Worm (Caenorhabditis elegans): Measurements from ENCODE around the gene tat-1.

Gene tat-1

ce11 chrIII:12368462-12369306 is 52.8 kb downstream of the tat-1 start, which contains the start of gene his-72 (continued):
- TF ChIP-seq nfya-1 (tag; optimal IDR thresholded peaks at IDR 0.05; ENCODE audit: borderline replicate concordance, insufficient read depth) = no peak
- no peak for TF ChIP-seq F55B11.4 (tag; optimal IDR thresholded peaks at IDR 0.05; ENCODE audit: borderline replicate concordance, insufficient read depth)
- no peak for TF ChIP-seq chd-7 (tag; optimal IDR thresholded peaks at IDR 0.05)
- no peak for TF ChIP-seq T26A5.8 (tag; optimal IDR thresholded peaks at IDR 0.05)
- TF ChIP-seq rec-8 (tag; optimal IDR thresholded peaks at IDR 0.05) = no peak
- TF ChIP-seq nfya-2 (GFP tag; IDR thresholded peaks at IDR 0.05) = no peak
- TF ChIP-seq lin-40 (tag; optimal IDR thresholded peaks at IDR 0.05) = no peak
- TF ChIP-seq B0035.1 (tag; optimal IDR thresholded peaks at IDR 0.05) = no peak
- 0 out of 2 replicates have a peak, but pooled peaks have one; percentile 7 for TF ChIP-seq sea-2 (GFP tag; IDR thresholded peaks at IDR 0.05)
- no peak for TF ChIP-seq ztf-6 (GFP tag; IDR thresholded peaks at IDR 0.05)
- TF ChIP-seq aptf-3 (GFP tag; IDR thresholded peaks at IDR 0.05) = no peak
- no peak for TF ChIP-seq egrh-3 (GFP tag; IDR thresholded peaks at IDR 0.05)
- no peak for TF ChIP-seq xnd-1 (tag; optimal IDR thresholded peaks at IDR 0.05)
- no peak for TF ChIP-seq mel-28 (tag; optimal IDR thresholded peaks at IDR 0.05; ENCODE audit: borderline replicate concordance)
- peak; percentile 61; the same call in 1 of the 2 replicates for TF ChIP-seq nfyb-1 (GFP tag; IDR thresholded peaks at IDR 0.05)
- no peak for TF ChIP-seq sptf-2 (GFP tag; optimal IDR thresholded peaks at IDR 0.05)
- TF ChIP-seq ceh-27 (GFP tag; optimal IDR thresholded peaks at IDR 0.05) = no peak
- peak; percentile 21 for TF ChIP-seq lin-54 (GFP tag; optimal IDR thresholded peaks at IDR 0.05)
- TF ChIP-seq Y79H2A.3 (GFP tag; conservative IDR thresholded peaks at IDR 0.05) = 0 out of 2 replicates have a peak, but pooled peaks have one; percentile 6
- TF ChIP-seq tbx-9 (tag; optimal IDR thresholded peaks at IDR 0.05; ENCODE audit: borderline replicate concordance) = no peak
- no peak; the same call in 1 of the 2 replicates for TF ChIP-seq madf-6 (GFP tag; IDR thresholded peaks at IDR 0.05)
- no peak for TF ChIP-seq F39B2.1 (GFP tag; IDR thresholded peaks at IDR 0.05)
- no peak for TF ChIP-seq die-1 (tag; optimal IDR thresholded peaks at IDR 0.05)
- TF ChIP-seq let-526 (GFP tag; IDR thresholded peaks at IDR 0.05) = 0 out of 2 replicates have a peak, but pooled peaks have one; percentile 5
- TF ChIP-seq Y53G8AR.9 (GFP tag; conservative IDR thresholded peaks at IDR 0.05) = no peak; the same call in 1 of the 2 replicates
- no peak; the same call in 1 of the 2 replicates for TF ChIP-seq aptf-2 (GFP tag; conservative IDR thresholded peaks at IDR 0.05)
- TF ChIP-seq Y56A3A.18 (GFP tag; IDR thresholded peaks at IDR 0.05) = no peak
- peak in 1 of 2 experiments; percentile 11 for TF ChIP-seq let-607 (tag; optimal IDR thresholded peaks at IDR 0.05)
- no peak for TF ChIP-seq mes-4 (tag; optimal IDR thresholded peaks at IDR 0.05)
- TF ChIP-seq dox-1 (GFP tag; IDR thresholded peaks at IDR 0.05) = 0 out of 2 replicates have a peak, but pooled peaks have one; percentile 38
- TF ChIP-seq efl-1 (GFP tag; optimal IDR thresholded peaks at IDR 0.05) = peak; percentile 56
- no peak for TF ChIP-seq madf-10 (tag; optimal IDR thresholded peaks at IDR 0.05)
- no peak for TF ChIP-seq ceh-58 (GFP tag; IDR thresholded peaks at IDR 0.05)
- TF ChIP-seq T07F8.4 (tag; optimal IDR thresholded peaks at IDR 0.05) = no peak
- peak; percentile 28; the same call in 1 of the 2 replicates for TF ChIP-seq mcd-1 (GFP tag; IDR thresholded peaks at IDR 0.05)
- no peak for TF ChIP-seq ztf-25 (GFP tag; IDR thresholded peaks at IDR 0.05)
- no peak for TF ChIP-seq hlh-12 (tag; optimal IDR thresholded peaks at IDR 0.05)
- TF ChIP-seq egl-18 (GFP tag; IDR thresholded peaks at IDR 0.05) = no peak
- no peak for TF ChIP-seq pha-4 (tag; optimal IDR thresholded peaks at IDR 0.05)
- TF ChIP-seq madf-8 (GFP tag; conservative IDR thresholded peaks at IDR 0.05) = no peak
- TF ChIP-seq bed-2 (GFP tag; IDR thresholded peaks at IDR 0.05) = no peak
- TF ChIP-seq him-1 (tag; optimal IDR thresholded peaks at IDR 0.05) = no peak
- no peak for TF ChIP-seq fkh-3 (tag; optimal IDR thresholded peaks at IDR 0.05)
- no peak for TF ChIP-seq ZK185.1 (tag; optimal IDR thresholded peaks at IDR 0.05; ENCODE audit: poor library complexity, severe bottlenecking)
- TF ChIP-seq C06A6.2 (GFP tag; conservative IDR thresholded peaks at IDR 0.05) = no peak
- no peak for TF ChIP-seq ztf-28 (GFP tag; IDR thresholded peaks at IDR 0.05)

Measured in whole organism, young adult.